Worm (Caenorhabditis elegans): ENCODE data around the gene K07E8.7.

DNA sequence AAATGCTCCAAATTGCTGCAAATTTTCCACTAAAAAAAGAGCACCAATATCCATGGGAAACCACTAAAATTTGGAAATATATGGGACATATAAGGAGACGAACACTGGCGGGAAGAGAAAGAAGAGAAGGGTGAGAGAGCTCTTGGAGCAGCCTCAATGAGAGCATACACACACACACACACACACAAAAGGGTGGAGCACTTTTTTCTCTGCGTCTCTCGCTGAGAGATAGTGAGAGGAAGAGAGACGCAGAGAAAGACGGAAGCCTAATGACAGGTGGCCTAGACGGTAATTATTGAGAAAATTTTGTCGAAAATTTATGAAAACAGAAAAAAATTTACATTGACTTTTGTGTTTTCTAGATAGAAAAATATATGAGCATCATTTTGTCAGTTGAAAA is 27.7 kb downstream of the K07E8.7 start:
- TF ChIP-seq nhr-237 (tag; optimal IDR thresholded peaks at IDR 0.05) (no peak), unc-62 (GFP tag; optimal IDR thresholded peaks at IDR 0.05) (no peak), unc-55 (GFP tag; optimal IDR thresholded peaks at IDR 0.05) (peak; percentile 59), zag-1 (tag; optimal IDR thresholded peaks at IDR 0.05) (no peak), elt-3 (tag; optimal IDR thresholded peaks at IDR 0.05) (no peak), alr-1 (tag; optimal IDR thresholded peaks at IDR 0.05) (no peak), unc-39 (tag; optimal IDR thresholded peaks at IDR 0.05) (no peak), fos-1 (tag; optimal IDR thresholded peaks at IDR 0.05) (peak; percentile 61), skn-1 (tag; optimal IDR thresholded peaks at IDR 0.05) (no peak), C34F6.9 (tag; optimal IDR thresholded peaks at IDR 0.05) (peak; percentile 43), lin-39 (tag; optimal IDR thresholded peaks at IDR 0.05) (no peak)

Data from whole organism, L2 larva.